Worm (Caenorhabditis elegans) whole organism, L1 larva: ENCODE results near the gene Y45F3A.4.

Source experiments
- C34B4.2 ChIP-seq: sonication (generic microtip); optimal IDR thresholded peaks from 2 replicates; lab custom pipeline; 2017; ENCODE audit warnings: mild to moderate bottlenecking, missing genetic modification characterization, missing compliant biosample characterization
- blmp-1 ChIP-seq: fragments of 150-350 bp; optimal IDR thresholded peaks from 2 replicates; lab custom pipeline; 2014; ENCODE audit warnings: missing biosample characterization, missing genetic modification characterization
- hlh-4 ChIP-seq: sonication (generic microtip); optimal IDR thresholded peaks from 2 replicates; lab custom pipeline; 2016; ENCODE audit warnings: mild to moderate bottlenecking, missing genetic modification characterization, missing compliant biosample characterization
- lin-14 ChIP-seq: fragments of 200-800 bp; sonication (Bioruptor generic); optimal IDR thresholded peaks from 2 replicates; lab custom pipeline; 2018; ENCODE audit warnings: mild to moderate bottlenecking, missing genetic modification characterization, moderate library complexity, missing compliant biosample characterization
- lin-15B ChIP-seq: fragments of 150-350 bp; sonication (generic microtip); optimal IDR thresholded peaks from 3 replicates; lab custom pipeline; 2014; ENCODE audit warnings: missing biosample characterization, missing genetic modification characterization
- nhr-237 ChIP-seq: fragments of 150-350 bp; optimal IDR thresholded peaks from 2 replicates; lab custom pipeline; 2014; ENCODE audit warnings: missing biosample characterization, missing genetic modification characterization
- nhr-28 ChIP-seq: fragments of 150-350 bp; optimal IDR thresholded peaks from 2 replicates; lab custom pipeline; 2014; ENCODE audit warnings: missing biosample characterization, missing genetic modification characterization
- nhr-77 ChIP-seq: fragments of 150-350 bp; optimal IDR thresholded peaks from 2 replicates; lab custom pipeline; 2014; ENCODE audit warnings: missing biosample characterization, missing genetic modification characterization
- snpc-4 ChIP-seq: fragments of 150-350 bp; optimal IDR thresholded peaks from 2 replicates; lab custom pipeline; 2014; ENCODE audit warnings: missing biosample characterization, missing genetic modification characterization
- tbx-2 ChIP-seq: sonication (generic microtip); optimal IDR thresholded peaks from 2 replicates; lab custom pipeline; 2016; ENCODE audit warnings: missing genetic modification characterization, missing compliant biosample characterization
- ztf-4 ChIP-seq: fragments of 150-350 bp; optimal IDR thresholded peaks from 2 replicates; lab custom pipeline; 2014; ENCODE audit warnings: missing biosample characterization, missing genetic modification characterization

DNA sequence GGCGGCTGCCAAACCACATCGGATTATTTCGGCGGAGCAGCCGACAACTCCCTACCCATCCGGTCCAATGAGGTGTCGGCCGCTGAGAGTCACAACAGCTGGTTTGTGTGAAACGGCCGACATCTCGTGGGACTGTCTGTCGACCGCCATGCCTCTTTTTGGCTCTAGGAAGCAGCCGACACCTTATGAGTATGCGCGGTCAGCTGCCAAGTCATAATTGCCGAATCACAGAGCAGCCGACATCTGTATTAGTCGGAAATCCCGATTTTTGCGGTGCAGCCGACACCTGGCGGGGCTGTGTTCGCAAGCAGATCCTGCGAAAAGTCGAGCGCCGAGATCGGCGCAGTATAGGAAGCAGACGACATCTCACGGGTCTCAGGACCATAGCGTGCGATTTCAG lies 16.9 kb upstream of the Y45F3A.4 start:
- TF ChIP-seq nhr-28 (tag; lab: Kevin White, UChicago) (no peak), snpc-4 (tag; lab: Kevin White, UChicago) (no peak), ztf-4 (tag; lab: Kevin White, UChicago) (no peak), nhr-237 (tag; lab: Kevin White, UChicago) (no peak), nhr-77 (tag; lab: Kevin White, UChicago) (no peak), lin-14 (GFP tag; lab: Kevin White, UChicago) (no peak), tbx-2 (tag; lab: Kevin White, UChicago) (no peak), blmp-1 (tag; lab: Kevin White, UChicago) (no peak), C34B4.2 (tag; lab: Kevin White, UChicago) (no peak), hlh-4 (tag; lab: Kevin White, UChicago) (no peak), lin-15B (tag; lab: Kevin White, UChicago) (no peak)
